Worm (Caenorhabditis elegans): ENCODE data around the gene srbc-39.

srbc-39 gene

DNA sequence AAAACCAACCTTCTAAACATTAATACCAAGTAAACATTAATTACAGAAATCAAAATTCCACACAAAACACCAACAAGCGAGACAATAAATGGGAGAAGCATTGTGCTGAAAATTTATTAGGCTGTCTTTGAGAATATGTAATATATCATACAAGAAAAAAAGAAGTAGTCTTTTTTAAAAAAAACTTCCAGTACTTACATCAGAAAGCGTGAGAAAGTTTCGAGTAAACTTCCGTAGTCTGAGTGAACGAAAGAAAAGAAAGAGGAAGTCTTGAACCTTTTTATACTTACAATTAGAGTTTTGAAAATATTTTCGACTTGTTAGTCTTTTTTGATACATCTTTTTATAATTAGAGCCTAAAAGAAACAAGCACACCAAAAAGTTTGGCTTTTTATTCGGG, 10.8 kb downstream of the srbc-39 start, which contains the start of gene srbc-40:
TSS of gene srbc-40 (minus strand) at position 101 of the 400 bp plus-strand sequence.
- TF ChIP-seq peb-1 (tag; optimal IDR thresholded peaks at IDR 0.05) (no peak), unc-55 (GFP tag; optimal IDR thresholded peaks at IDR 0.05) (no peak), egl-27 (tag; optimal IDR thresholded peaks at IDR 0.05) (no peak), sem-4 (tag; optimal IDR thresholded peaks at IDR 0.05) (no peak), gmeb-1 (tag; optimal IDR thresholded peaks at IDR 0.05) (no peak), sma-3 (GFP tag; optimal IDR thresholded peaks at IDR 0.05) (no peak), skn-1 (tag; optimal IDR thresholded peaks at IDR 0.05) (no peak), lin-11 (tag; optimal IDR thresholded peaks at IDR 0.05) (no peak), nhr-21 (tag; optimal IDR thresholded peaks at IDR 0.05) (no peak), snpc-4 (tag; optimal IDR thresholded peaks at IDR 0.05) (no peak)

- no peak for TF ChIP-seq ztf-1 (GFP tag; conservative IDR thresholded peaks at IDR 0.05)
- TF ChIP-seq sma-3 (GFP tag; optimal IDR thresholded peaks at IDR 0.05): no peak
Observed at ce11 chrV:722889-723288, 14.0 kb downstream of the srbc-39 start.

- TF ChIP-seq unc-62 (GFP tag; optimal IDR thresholded peaks at IDR 0.05) (no peak), alr-1 (tag; optimal IDR thresholded peaks at IDR 0.05) (no peak), lin-11 (tag; optimal IDR thresholded peaks at IDR 0.05) (no peak), elt-1 (tag; optimal IDR thresholded peaks at IDR 0.05) (no peak), F13H6.1 (tag; optimal IDR thresholded peaks at IDR 0.05) (peak; percentile 71), nhr-12 (tag; optimal IDR thresholded peaks at IDR 0.05) (no peak), unc-55 (GFP tag; optimal IDR thresholded peaks at IDR 0.05) (no peak), ztf-4 (tag; optimal IDR thresholded peaks at IDR 0.05) (peak; percentile 89), nhr-237 (tag; optimal IDR thresholded peaks at IDR 0.05) (no peak), lin-13 (GFP tag; optimal IDR thresholded peaks at IDR 0.05) (peak; percentile 53), blmp-1 (tag; optimal IDR thresholded peaks at IDR 0.05; ENCODE audit: insufficient read depth) (peak; percentile 73), fos-1 (tag; optimal IDR thresholded peaks at IDR 0.05) (no peak), nhr-129 (tag; optimal IDR thresholded peaks at IDR 0.05) (peak; percentile 88), ZK546.5 (tag; optimal IDR thresholded peaks at IDR 0.05) (peak; percentile 17), crh-2 (tag; optimal IDR thresholded peaks at IDR 0.05) (peak; percentile 85), egl-27 (tag; optimal IDR thresholded peaks at IDR 0.05) (no peak), sma-3 (GFP tag; optimal IDR thresholded peaks at IDR 0.05) (peak; percentile 70), sma-9 (GFP tag; optimal IDR thresholded peaks at IDR 0.05) (peak; percentile 77), sma-9 (tag; optimal IDR thresholded peaks at IDR 0.05) (no peak), aly-2 (tag; optimal IDR thresholded peaks at IDR 0.05) (peak; percentile 5), nhr-11 (tag; optimal IDR thresholded peaks at IDR 0.05) (no peak), ceh-82 (tag; optimal IDR thresholded peaks at IDR 0.05) (no peak), mab-5 (tag; optimal IDR thresholded peaks at IDR 0.05) (no peak), nhr-6 (tag; optimal IDR thresholded peaks at IDR 0.05) (peak; percentile 63), nhr-25 (tag; optimal IDR thresholded peaks at IDR 0.05) (peak; percentile 89), ceh-16 (tag; optimal IDR thresholded peaks at IDR 0.05) (no peak), mdl-1 (tag; optimal IDR thresholded peaks at IDR 0.05) (no peak), sem-4 (tag; optimal IDR thresholded peaks at IDR 0.05) (peak; percentile 8), nhr-10 (tag; optimal IDR thresholded peaks at IDR 0.05) (no peak), elt-3 (tag; optimal IDR thresholded peaks at IDR 0.05) (no peak), snpc-4 (tag; optimal IDR thresholded peaks at IDR 0.05) (peak; percentile 37), R02D3.7 (tag; optimal IDR thresholded peaks at IDR 0.05) (no peak), ama-1 (optimal IDR thresholded peaks at IDR 0.05) (peak; percentile 98), nhr-23 (tag; optimal IDR thresholded peaks at IDR 0.05) (no peak), unc-39 (tag; optimal IDR thresholded peaks at IDR 0.05) (no peak), lsy-2 (tag; optimal IDR thresholded peaks at IDR 0.05) (peak in 1 of 2 experiments; percentile 87), ztf-1 (GFP tag; conservative IDR thresholded peaks at IDR 0.05) (0 out of 2 replicates have a peak, but pooled peaks have one; percentile 18), gmeb-1 (tag; optimal IDR thresholded peaks at IDR 0.05) (peak; percentile 46), zag-1 (tag; optimal IDR thresholded peaks at IDR 0.05) (no peak), C34F6.9 (tag; optimal IDR thresholded peaks at IDR 0.05) (peak; percentile 32), peb-1 (tag; optimal IDR thresholded peaks at IDR 0.05) (no peak), nhr-21 (tag; optimal IDR thresholded peaks at IDR 0.05) (peak; percentile 95), skn-1 (tag; optimal IDR thresholded peaks at IDR 0.05) (no peak), Y55F3AM.14 (GFP tag; optimal IDR thresholded peaks at IDR 0.05) (peak; percentile 90), ztf-11 (tag; optimal IDR thresholded peaks at IDR 0.05) (no peak), lin-39 (tag; optimal IDR thresholded peaks at IDR 0.05) (no peak), nhr-77 (tag; optimal IDR thresholded peaks at IDR 0.05) (no peak), mbf-1 (tag; optimal IDR thresholded peaks at IDR 0.05) (no peak), dmd-4 (tag; optimal IDR thresholded peaks at IDR 0.05) (no peak)
Observed at ce11 chrV:723895-724352, 15.0 kb downstream of the srbc-39 start, which contains the start of gene fbxb-72. fbxb-72 (minus strand) TSS chrV:723952.
